Worm (Caenorhabditis elegans): ENCODE results near the gene ctps-1.

ce11 chrV:16804795-16805194 lies 10.1 kb downstream of the ctps-1 start:
- TF ChIP-seq fos-1 (tag; optimal IDR thresholded peaks at IDR 0.05) (no peak), zag-1 (tag; optimal IDR thresholded peaks at IDR 0.05) (no peak), spr-3 (GFP tag; optimal IDR thresholded peaks at IDR 0.05) (no peak), unc-130 (GFP tag; optimal IDR thresholded peaks at IDR 0.05) (no peak), unc-39 (tag; optimal IDR thresholded peaks at IDR 0.05) (no peak), ZK337.2 (GFP tag; IDR thresholded peaks at IDR 0.05) (no peak), unc-62 (GFP tag; optimal IDR thresholded peaks at IDR 0.05 in 1 of 2) (no peak), unc-62 (tag; optimal IDR thresholded peaks at IDR 0.05) (no peak)

Measured in whole organism, L4 larva.